Worm (Caenorhabditis elegans) whole organism, young adult: ENCODE results near the gene F14F3.5.
A peak's percentile ranks its signal among the peaks of the same experiment; 100 is the strongest.

Source experiments
- B0019.2 ChIP-seq: fragments of 200-800 bp; sonication (Bioruptor generic); conservative IDR thresholded peaks from 2 replicates; pipeline ENCODE4 v1.3.6; 2022; ENCODE audit warnings: missing genetic modification reagents, missing genetic modification characterization, missing compliant biosample characterization
- B0035.1 ChIP-seq: sonication (generic microtip); optimal IDR thresholded peaks from 2 replicates; lab custom pipeline; 2016; ENCODE audit warnings: missing genetic modification characterization, mild to moderate bottlenecking, missing compliant biosample characterization, missing genotype, missing genetic modification reagents
- B0261.1 ChIP-seq: sonication (generic microtip); optimal IDR thresholded peaks from 2 replicates; lab custom pipeline; 2016; ENCODE audit warnings: mild to moderate bottlenecking, missing genetic modification characterization, moderate library complexity, missing compliant biosample characterization
- C06A6.2 ChIP-seq: fragments of 200-800 bp; sonication (Bioruptor generic); conservative IDR thresholded peaks from 2 replicates; pipeline ENCODE4 v1.3.6; 2022; ENCODE audit warnings: missing genetic modification characterization, missing compliant biosample characterization
- C17E4.6 ChIP-seq: fragments of 200-800 bp; sonication (Bioruptor generic); IDR thresholded peaks from 2 replicates; pipeline ENCODE4 v1.3.6; 2022; ENCODE audit warnings: missing genetic modification reagents, missing genetic modification characterization, missing compliant biosample characterization
- F22D6.2 ChIP-seq: sonication (generic microtip); optimal IDR thresholded peaks from 2 replicates; lab custom pipeline; 2016; ENCODE audit warnings: mild to moderate bottlenecking, missing genetic modification characterization, missing compliant biosample characterization
- F23B12.7 ChIP-seq: sonication (generic microtip); optimal IDR thresholded peaks from 2 replicates; lab custom pipeline; 2017; ENCODE audit warnings: missing genetic modification characterization, mild to moderate bottlenecking, missing compliant biosample characterization, antibody characterized with exemption, moderate library complexity; ENCODE audit not compliant: insufficient read depth
- F33H1.4 ChIP-seq: fragments of 200-800 bp; sonication (Bioruptor generic); IDR thresholded peaks from 2 replicates; pipeline ENCODE4 v1.3.6; 2022; ENCODE audit warnings: missing genetic modification reagents, missing genetic modification characterization, missing compliant biosample characterization
- F39B2.1 ChIP-seq: fragments of 200-800 bp; sonication (Bioruptor generic); IDR thresholded peaks from 2 replicates; pipeline ENCODE4 v1.3.6; 2022; ENCODE audit warnings: missing genetic modification reagents, missing genetic modification characterization, missing compliant biosample characterization
- F49E8.2 ChIP-seq: sonication (generic microtip); optimal IDR thresholded peaks from 3 replicates; lab custom pipeline; 2017; ENCODE audit warnings: missing genetic modification characterization, mild to moderate bottlenecking, missing compliant biosample characterization, antibody characterized with exemption, moderate library complexity; ENCODE audit not compliant: insufficient read depth
- F52B5.7 ChIP-seq: sonication (generic microtip); optimal IDR thresholded peaks from 2 replicates; lab custom pipeline; 2016; ENCODE audit warnings: mild to moderate bottlenecking, missing genetic modification characterization, missing compliant biosample characterization
- F55B11.4 ChIP-seq: sonication (generic microtip); optimal IDR thresholded peaks from 2 replicates; lab custom pipeline; 2016; ENCODE audit warnings: missing compliant biosample characterization, missing genetic modification characterization, borderline replicate concordance; ENCODE audit not compliant: insufficient read depth
- F57A8.1 ChIP-seq: fragments of 200-800 bp; sonication (Bioruptor generic); optimal IDR thresholded peaks from 2 replicates; lab custom pipeline; 2018; ENCODE audit warnings: mild to moderate bottlenecking, missing genetic modification characterization, moderate library complexity, missing compliant biosample characterization
- K11D2.4 ChIP-seq: fragments of 200-800 bp; sonication (Bioruptor generic); IDR thresholded peaks from 2 replicates; pipeline ENCODE4 v1.3.6; 2022; ENCODE audit warnings: missing genetic modification reagents, missing genetic modification characterization, missing compliant biosample characterization
- T07F8.4 ChIP-seq: sonication (generic microtip); optimal IDR thresholded peaks from 2 replicates; lab custom pipeline; 2016; ENCODE audit warnings: mild to moderate bottlenecking, missing genetic modification characterization, moderate library complexity, missing compliant biosample characterization
- Y95B8A.8 ChIP-seq: fragments of 200-800 bp; sonication (Bioruptor generic); IDR thresholded peaks from 2 replicates; pipeline ENCODE4 v1.3.6; 2022; ENCODE audit warnings: missing genetic modification reagents, missing genetic modification characterization, missing compliant biosample characterization
- akir-1 ChIP-seq: fragments of 200-800 bp; sonication (Bioruptor generic); optimal IDR thresholded peaks from 2 replicates; lab custom pipeline; 2018; ENCODE audit warnings: mild to moderate bottlenecking, missing genetic modification characterization, moderate library complexity, missing compliant biosample characterization
- atf-7 ChIP-seq: sonication (generic microtip); optimal IDR thresholded peaks from 2 replicates; lab custom pipeline; 2017; ENCODE audit warnings: mild to moderate bottlenecking, missing genetic modification characterization, missing compliant biosample characterization
- attf-3 ChIP-seq: fragments of 200-800 bp; sonication (Bioruptor generic); conservative IDR thresholded peaks from 2 replicates; pipeline ENCODE4 v1.3.6; 2022; ENCODE audit warnings: missing genetic modification reagents, missing genetic modification characterization, missing compliant biosample characterization
- cebp-1 ChIP-seq, 2 experiments: fragments of 200-800 bp in 1 of 2; sonication (Bioruptor generic) in 1 of 2; sonication (generic microtip) in 1 of 2; IDR thresholded peaks in 1 of 2; optimal IDR thresholded peaks in 1 of 2; 2 replicates each; pipeline versions ENCODE4 v1.3.6 to Lab custom; 2017 to 2022; ENCODE audit warnings: missing compliant biosample characterization in 2 of 2, missing genetic modification characterization in 2 of 2, mild to moderate bottlenecking in 1 of 2, missing genetic modification reagents in 1 of 2, moderate library complexity in 1 of 2
- ceh-40 ChIP-seq: fragments of 200-800 bp; sonication (Bioruptor generic); IDR thresholded peaks from 2 replicates; pipeline ENCODE4 v1.3.6; 2022; ENCODE audit warnings: missing genetic modification characterization, missing compliant biosample characterization
- chd-7 ChIP-seq: sonication (generic microtip); optimal IDR thresholded peaks from 2 replicates; lab custom pipeline; 2016; ENCODE audit warnings: mild to moderate bottlenecking, missing genetic modification characterization, moderate library complexity, missing compliant biosample characterization
- die-1 ChIP-seq: sonication (generic microtip); optimal IDR thresholded peaks from 2 replicates; lab custom pipeline; 2016; ENCODE audit warnings: missing genotype, mild to moderate bottlenecking, missing genetic modification characterization, missing compliant biosample characterization
- efl-1 ChIP-seq: fragments of 150-350 bp; optimal IDR thresholded peaks from 2 replicates; lab custom pipeline; 2014; ENCODE audit warnings: missing biosample characterization, missing genetic modification reagents, missing genetic modification characterization
- egl-18 ChIP-seq: fragments of 200-800 bp; sonication (Bioruptor generic); IDR thresholded peaks from 2 replicates; pipeline ENCODE4 v1.3.6; 2022; ENCODE audit warnings: missing genetic modification reagents, missing genetic modification characterization, missing compliant biosample characterization
- gei-17 ChIP-seq: fragments of 200-800 bp; sonication (Bioruptor generic); optimal IDR thresholded peaks from 2 replicates; lab custom pipeline; 2018; ENCODE audit warnings: mild to moderate bottlenecking, missing genetic modification characterization, missing compliant biosample characterization
- lsy-27 ChIP-seq: sonication (generic microtip); optimal IDR thresholded peaks from 2 replicates; lab custom pipeline; 2017; ENCODE audit warnings: missing genetic modification characterization, mild to moderate bottlenecking, missing compliant biosample characterization, antibody characterized with exemption, missing genotype, borderline replicate concordance; ENCODE audit not compliant: insufficient read depth
- madf-10 ChIP-seq: sonication (generic microtip); optimal IDR thresholded peaks from 2 replicates; lab custom pipeline; 2016; ENCODE audit warnings: mild to moderate bottlenecking, missing genetic modification characterization, missing compliant biosample characterization
- madf-8 ChIP-seq: fragments of 200-800 bp; sonication (Bioruptor generic); conservative IDR thresholded peaks from 2 replicates; pipeline ENCODE4 v1.3.6; 2022; ENCODE audit warnings: missing genetic modification reagents, missing genetic modification characterization, missing compliant biosample characterization
- mes-4 ChIP-seq: sonication (generic microtip); optimal IDR thresholded peaks from 2 replicates; lab custom pipeline; 2016; ENCODE audit warnings: missing genotype, missing genetic modification characterization, missing compliant biosample characterization
- nfya-1 ChIP-seq: sonication (generic microtip); optimal IDR thresholded peaks from 2 replicates; lab custom pipeline; 2017; ENCODE audit warnings: antibody characterized with exemption, missing compliant biosample characterization, missing genetic modification characterization, borderline replicate concordance; ENCODE audit not compliant: insufficient read depth
- nfyb-1 ChIP-seq: fragments of 200-800 bp; sonication (Bioruptor generic); IDR thresholded peaks from 2 replicates; pipeline ENCODE4 v1.3.6; 2022; ENCODE audit warnings: missing genetic modification reagents, missing genetic modification characterization, missing compliant biosample characterization
- nhr-120 ChIP-seq: fragments of 200-800 bp; sonication (Bioruptor generic); IDR thresholded peaks from 2 replicates; pipeline ENCODE4 v1.3.6; 2022; ENCODE audit warnings: missing genetic modification characterization, missing compliant biosample characterization
- nhr-179 ChIP-seq: sonication (generic microtip); optimal IDR thresholded peaks from 2 replicates; lab custom pipeline; 2016; ENCODE audit warnings: mild to moderate bottlenecking, missing genetic modification characterization, missing compliant biosample characterization
- nhr-27 ChIP-seq: fragments of 200-800 bp; sonication (Bioruptor generic); optimal IDR thresholded peaks from 2 replicates; lab custom pipeline; 2018; ENCODE audit warnings: mild to moderate bottlenecking, missing genetic modification characterization, moderate library complexity, missing compliant biosample characterization
- nhr-80 ChIP-seq: sonication (generic microtip); optimal IDR thresholded peaks from 2 replicates; lab custom pipeline; 2016; ENCODE audit warnings: missing genetic modification characterization, missing compliant biosample characterization
- repo-1 ChIP-seq: sonication (generic microtip); optimal IDR thresholded peaks from 2 replicates; lab custom pipeline; 2017; ENCODE audit warnings: mild to moderate bottlenecking, missing genetic modification characterization, missing compliant biosample characterization
- snpc-3.4 ChIP-seq: sonication (generic microtip); optimal IDR thresholded peaks from 2 replicates; lab custom pipeline; 2017; ENCODE audit warnings: missing genetic modification characterization, mild to moderate bottlenecking, missing compliant biosample characterization, antibody characterized with exemption, moderate library complexity, missing genotype, missing genetic modification reagents
- snpc-4 ChIP-seq, 5 experiments: fragments of 150-350 bp in 1 of 5; sonication (generic microtip) in 4 of 5; optimal IDR thresholded peaks; 2 replicates each; lab custom pipeline; 2014 to 2018; ENCODE audit warnings: missing genetic modification characterization in 5 of 5, missing biosample characterization in 3 of 5, antibody characterized with exemption in 2 of 5, mild to moderate bottlenecking in 2 of 5, missing compliant biosample characterization in 2 of 5, missing genotype in 2 of 5, moderate library complexity in 2 of 5, missing genetic modification reagents in 1 of 5
- tbp1 ChIP-seq: fragments of 200-800 bp; sonication (Bioruptor generic); optimal IDR thresholded peaks from 2 replicates; lab custom pipeline; 2018; ENCODE audit warnings: mild to moderate bottlenecking, missing genetic modification characterization, missing compliant biosample characterization
- zim-3 ChIP-seq: sonication (generic microtip); optimal IDR thresholded peaks from 2 replicates; lab custom pipeline; 2017; ENCODE audit warnings: mild to moderate bottlenecking, missing genetic modification characterization, moderate library complexity, missing compliant biosample characterization
- ztf-18 ChIP-seq: sonication (generic microtip); optimal IDR thresholded peaks from 2 replicates; lab custom pipeline; 2016; ENCODE audit warnings: missing genotype, mild to moderate bottlenecking, missing genetic modification characterization, missing compliant biosample characterization
- ztf-22 ChIP-seq: fragments of 200-800 bp; sonication (Bioruptor generic); optimal IDR thresholded peaks from 2 replicates; lab custom pipeline; 2018; ENCODE audit warnings: mild to moderate bottlenecking, missing genetic modification characterization, moderate library complexity, missing compliant biosample characterization
- ztf-26 ChIP-seq: sonication (generic microtip); optimal IDR thresholded peaks from 2 replicates; lab custom pipeline; 2017; ENCODE audit warnings: missing genetic modification characterization, missing compliant biosample characterization
- ztf-3 ChIP-seq: fragments of 200-800 bp; sonication (Bioruptor generic); optimal IDR thresholded peaks from 2 replicates; lab custom pipeline; 2018; ENCODE audit warnings: mild to moderate bottlenecking, missing genetic modification characterization, missing compliant biosample characterization

Gene F14F3.5

ce11 chrX:10568385-10569149 lies 39.5 kb upstream of the F14F3.5 start (continued):
- TF ChIP-seq B0035.1 (tag; lab: Kevin White, UChicago): peak; percentile 66
- no peak for TF ChIP-seq C17E4.6
- TF ChIP-seq egl-18 (GFP tag; lab: Robert Waterston, UW): peak; percentile 33; the same call in 1 of the 2 replicates
- no peak for TF ChIP-seq F49E8.2 (tag; lab: Kevin White, UChicago)
- TF ChIP-seq nhr-27 (tag; lab: Kevin White, UChicago): no peak
- peak; percentile 7 for TF ChIP-seq F23B12.7 (tag; lab: Kevin White, UChicago)
- TF ChIP-seq snpc-3.4 (tag; lab: Kevin White, UChicago): peak; percentile 43
- peak; percentile 52 for TF ChIP-seq zim-3 (tag; lab: Kevin White, UChicago)
- no peak for TF ChIP-seq F33H1.4 (GFP tag; lab: Robert Waterston, UW)
- TF ChIP-seq C06A6.2: peak; percentile 68; the same call in 1 of the 2 replicates
- TF ChIP-seq F57A8.1 (GFP tag; lab: Kevin White, UChicago): no peak
- TF ChIP-seq B0019.2 (GFP tag; lab: Robert Waterston, UW): no peak
- TF ChIP-seq mes-4 (tag; lab: Kevin White, UChicago): no peak
- TF ChIP-seq nhr-80 (tag; lab: Kevin White, UChicago): peak; percentile 98
- no peak for TF ChIP-seq F55B11.4 (tag; lab: Kevin White, UChicago)
- no peak for TF ChIP-seq cebp-1 (GFP tag; IDR thresholded peaks at IDR 0.05; lab: Robert Waterston, UW)
- peak; percentile 89 for TF ChIP-seq cebp-1 (tag; optimal IDR thresholded peaks at IDR 0.05; lab: Kevin White, UChicago)
- no peak for TF ChIP-seq F39B2.1 (GFP tag; lab: Robert Waterston, UW)
- TF ChIP-seq efl-1 (GFP tag; lab: Kevin White, UChicago): no peak
- peak; percentile 89 for TF ChIP-seq atf-7 (tag; lab: Kevin White, UChicago)
- peak; percentile 59 for TF ChIP-seq K11D2.4 (GFP tag; lab: Robert Waterston, UW)
- TF ChIP-seq nfya-1 (tag; lab: Kevin White, UChicago): no peak
- TF ChIP-seq nhr-179 (tag; lab: Kevin White, UChicago): no peak
- peak; percentile 80 for TF ChIP-seq repo-1
- TF ChIP-seq F52B5.7 (tag; lab: Kevin White, UChicago): no peak
- peak; percentile 17 for TF ChIP-seq B0261.1 (tag; lab: Kevin White, UChicago)
- peak; percentile 49 for TF ChIP-seq tbp1 (GFP tag; lab: Kevin White, UChicago)
- peak; percentile 29 for TF ChIP-seq T07F8.4 (tag; lab: Kevin White, UChicago)
- no peak for TF ChIP-seq nhr-120
- TF ChIP-seq ztf-18 (tag; lab: Kevin White, UChicago): peak; percentile 74
- TF ChIP-seq ztf-22: peak; percentile 55
- no peak for TF ChIP-seq Y95B8A.8
- peak; percentile 79 for TF ChIP-seq die-1 (tag; lab: Kevin White, UChicago)
- TF ChIP-seq madf-10: peak; percentile 86
- TF ChIP-seq madf-8 (GFP tag; lab: Robert Waterston, UW): no peak
- no peak for TF ChIP-seq ztf-3
- TF ChIP-seq ceh-40 (GFP tag; lab: Robert Waterston, UW): no peak
- TF ChIP-seq nfyb-1 (GFP tag; lab: Robert Waterston, UW): peak; percentile 88
- peak; percentile 88 for TF ChIP-seq ztf-26 (tag; lab: Kevin White, UChicago)
- TF ChIP-seq akir-1 (GFP tag; lab: Kevin White, UChicago): no peak
- TF ChIP-seq attf-3 (GFP tag; lab: Robert Waterston, UW): no peak
- peak; percentile 88 for TF ChIP-seq gei-17 (GFP tag; lab: Kevin White, UChicago)
- TF ChIP-seq F22D6.2: peak; percentile 50
- TF ChIP-seq chd-7 (tag; lab: Kevin White, UChicago): peak; percentile 91
- no peak for TF ChIP-seq lsy-27 (tag; lab: Kevin White, UChicago)
- TF ChIP-seq snpc-4 (GFP tag; optimal IDR thresholded peaks at IDR 0.05; lab: Kevin White, UChicago): peak; percentile 49
- peak; percentile 39 to 79 (median 64) for TF ChIP-seq snpc-4 (tag; optimal IDR thresholded peaks at IDR 0.05; lab: Kevin White, UChicago)
